Fruit fly (Drosophila melanogaster): Measurements from ENCODE around the gene CG33932.

DNA sequence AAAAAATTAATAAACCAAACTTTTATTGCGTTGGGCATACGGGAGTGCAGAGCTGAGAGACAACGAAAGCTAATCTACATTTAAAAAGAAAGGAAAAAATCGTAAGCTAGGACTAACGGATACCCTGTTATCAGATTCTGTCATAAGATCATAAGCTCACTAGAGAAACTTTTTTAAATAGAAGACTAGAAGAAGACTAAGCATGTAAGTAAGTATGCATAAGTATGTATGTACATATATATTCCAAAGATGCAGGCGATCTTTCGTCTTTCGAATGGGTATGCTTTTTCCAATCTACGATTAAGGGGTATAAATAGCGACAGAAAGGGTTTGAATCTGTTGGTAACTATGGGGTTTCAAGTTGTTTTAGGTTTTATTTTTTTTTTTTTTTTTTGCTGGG, 40.6 kb downstream of the CG33932 start:
- TF ChIP-seq Lpt (GFP tag; optimal IDR thresholded peaks at IDR 0.05), result no peak
- TF ChIP-seq CG11902 (GFP tag; optimal IDR thresholded peaks at IDR 0.05), result no peak
- no peak for TF ChIP-seq salr (GFP tag; optimal IDR thresholded peaks at IDR 0.05)
- peak; percentile 21 for TF ChIP-seq dsx (GFP tag; optimal IDR thresholded peaks at IDR 0.05; ENCODE audit: poor library complexity, severe bottlenecking)
- TF ChIP-seq CG10631 (GFP tag; optimal IDR thresholded peaks at IDR 0.05), result peak; percentile 54
- no peak for TF ChIP-seq CG16779 (tag; optimal IDR thresholded peaks at IDR 0.05)
- peak; percentile 24 for TF ChIP-seq Sox14 (GFP tag; optimal IDR thresholded peaks at IDR 0.05)

Data from whole organism, prepupa.